Fruit fly (Drosophila melanogaster): ENCODE measurements around the gene lectin-33A.
A peak's percentile ranks its signal among the peaks of the same experiment; 100 is the strongest.

lectin-33A gene

DNA sequence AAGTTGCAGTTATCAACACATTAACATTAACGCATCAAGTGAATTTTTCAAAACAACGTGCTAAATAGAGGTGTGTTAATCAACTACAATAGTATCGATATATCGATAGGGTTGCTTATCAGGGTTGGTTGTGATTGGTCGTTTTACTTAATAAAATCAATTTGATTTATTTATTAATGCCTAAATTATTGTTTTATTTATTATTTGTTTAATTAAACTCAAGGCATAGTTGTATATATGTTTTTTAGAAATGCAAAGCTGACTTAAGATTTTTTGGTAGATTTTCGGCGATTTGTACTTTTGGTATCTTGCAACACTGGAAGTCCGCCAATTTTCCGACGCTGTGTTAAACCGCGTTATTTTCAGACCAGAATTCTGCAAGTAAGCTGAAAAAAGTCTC, 9.1 kb downstream of the lectin-33A start, which contains the start of the genes Art8 and dUTPase (continued):
- TF ChIP-seq CG4318 (GFP tag; optimal IDR thresholded peaks at IDR 0.05) (no peak), Ets21C (GFP tag; optimal IDR thresholded peaks at IDR 0.05) (no peak), CG11902 (GFP tag; optimal IDR thresholded peaks at IDR 0.05) (peak; percentile 19), CG1621 (tag; optimal IDR thresholded peaks at IDR 0.05) (peak; percentile 13), acj6 (GFP tag; optimal IDR thresholded peaks at IDR 0.05) (peak; percentile 58), dsx (GFP tag; optimal IDR thresholded peaks at IDR 0.05; ENCODE audit: poor library complexity, severe bottlenecking) (peak; percentile 52), CG8319 (GFP tag; optimal IDR thresholded peaks at IDR 0.05) (peak; percentile 19), svp (GFP tag) (no peak), CG31627 (GFP tag; optimal IDR thresholded peaks at IDR 0.05) (peak; percentile 44), net (GFP tag; optimal IDR thresholded peaks at IDR 0.05) (no peak), Eip75B (GFP tag; optimal IDR thresholded peaks at IDR 0.05) (no peak), CG11762 (GFP tag; optimal IDR thresholded peaks at IDR 0.05; ENCODE audit: insufficient read depth) (peak; percentile 39), CG6854 (GFP tag; optimal IDR thresholded peaks at IDR 0.05) (no peak), vri (GFP tag; optimal IDR thresholded peaks at IDR 0.05) (no peak), CG10631 (GFP tag; optimal IDR thresholded peaks at IDR 0.05) (peak; percentile 70), fd59A (GFP tag; optimal IDR thresholded peaks at IDR 0.05) (no peak), dac (GFP tag; optimal IDR thresholded peaks at IDR 0.05) (no peak), achi (GFP tag; optimal IDR thresholded peaks at IDR 0.05) (peak; percentile 60), Sox15 (GFP tag; optimal IDR thresholded peaks at IDR 0.05) (peak; percentile 35), Eip93F (GFP tag; optimal IDR thresholded peaks at IDR 0.05) (peak; percentile 53), CG9139 (GFP tag; optimal IDR thresholded peaks at IDR 0.05) (no peak), pdm3 (GFP tag; optimal IDR thresholded peaks at IDR 0.05) (no peak), CG34406 (GFP tag; optimal IDR thresholded peaks at IDR 0.05) (peak; percentile 40), fkh (GFP tag; optimal IDR thresholded peaks at IDR 0.05) (no peak), Smox (GFP tag; optimal IDR thresholded peaks at IDR 0.05) (no peak), eg (GFP tag; IDR thresholded peaks at IDR 0.05) (peak; percentile 40; the same call in 1 of the 3 replicates)

DNA sequence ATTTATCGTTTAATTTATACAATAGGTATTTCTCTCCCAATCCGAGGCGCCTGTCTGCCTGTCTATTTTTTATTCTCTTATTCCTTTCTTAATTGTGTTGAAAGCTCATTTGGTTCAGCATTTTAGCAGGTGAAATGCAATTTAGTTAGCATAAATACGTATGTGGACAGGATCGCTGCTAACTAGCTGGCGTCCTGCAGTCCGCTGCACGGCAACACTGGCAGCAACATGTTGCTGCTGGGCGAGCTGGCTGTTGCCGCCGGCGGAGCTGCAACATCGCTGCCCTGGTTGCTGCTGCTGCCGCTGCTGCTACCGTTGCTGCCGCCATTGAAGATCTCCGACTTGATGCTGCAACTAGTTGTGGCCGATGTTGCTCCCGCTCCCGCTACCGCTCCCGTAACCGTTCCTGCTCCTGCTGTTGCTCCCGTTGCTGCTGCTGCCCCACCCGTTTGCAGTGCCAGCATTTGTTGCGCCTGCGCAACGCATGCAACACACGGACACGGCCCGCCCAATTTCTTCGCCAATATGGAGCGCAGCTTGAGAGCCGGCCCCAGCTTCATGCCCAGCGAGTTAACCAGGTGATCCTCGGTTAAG, 12.2 kb downstream of the lectin-33A start:
- TF ChIP-seq CG10631 (GFP tag; optimal IDR thresholded peaks at IDR 0.05) (no peak), CG6792 (GFP tag; optimal IDR thresholded peaks at IDR 0.05) (no peak), CG6163 (GFP tag; IDR thresholded peaks at IDR 0.05) (no peak), Ets21C (GFP tag; optimal IDR thresholded peaks at IDR 0.05) (no peak), CG7368 (GFP tag; optimal IDR thresholded peaks at IDR 0.05) (no peak), Hr38 (GFP tag; optimal IDR thresholded peaks at IDR 0.05) (no peak), esn (GFP tag; optimal IDR thresholded peaks at IDR 0.05) (no peak), Met (GFP tag; optimal IDR thresholded peaks at IDR 0.05) (no peak), CG3032 (tag; optimal IDR thresholded peaks at IDR 0.05) (no peak), CG11902 (GFP tag; optimal IDR thresholded peaks at IDR 0.05) (no peak), CG6854 (GFP tag; optimal IDR thresholded peaks at IDR 0.05) (no peak), CG32006 (GFP tag; optimal IDR thresholded peaks at IDR 0.05) (no peak)

DNA sequence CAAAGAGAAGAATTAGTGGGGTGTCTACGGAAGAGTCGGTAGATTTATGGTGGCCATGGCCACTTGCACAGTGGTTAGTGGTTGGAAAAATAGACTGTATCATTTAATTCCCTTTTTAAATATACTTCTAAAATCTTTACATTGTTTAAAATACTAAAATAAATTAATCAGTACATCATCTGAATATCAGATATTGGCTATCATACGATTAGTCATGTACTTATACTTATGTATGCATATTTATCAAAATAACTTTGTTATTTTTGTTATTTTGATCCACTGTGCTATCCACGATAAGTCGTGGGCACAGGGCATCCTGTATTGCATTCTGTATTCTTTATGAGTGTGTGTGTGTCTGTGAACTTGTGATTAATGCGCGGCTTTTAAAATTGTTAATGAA, 12.8 kb downstream of the lectin-33A start:
- TF ChIP-seq Hr38 (GFP tag; optimal IDR thresholded peaks at IDR 0.05) = no peak
- peak; percentile 51 for TF ChIP-seq Hr4 (GFP tag; optimal IDR thresholded peaks at IDR 0.05)
- peak; percentile 37 for TF ChIP-seq Lpt (GFP tag; optimal IDR thresholded peaks at IDR 0.05)
- peak; percentile 46 for TF ChIP-seq dsx (GFP tag; optimal IDR thresholded peaks at IDR 0.05; ENCODE audit: poor library complexity, severe bottlenecking)
- peak; percentile 60 for TF ChIP-seq CG10631 (GFP tag; optimal IDR thresholded peaks at IDR 0.05)
- no peak for TF ChIP-seq Smox (GFP tag; optimal IDR thresholded peaks at IDR 0.05)
- TF ChIP-seq pdm3 (GFP tag; optimal IDR thresholded peaks at IDR 0.05) = no peak
- TF ChIP-seq CG34406 (GFP tag; optimal IDR thresholded peaks at IDR 0.05) = peak; percentile 48
- TF ChIP-seq CG15336 (GFP tag; IDR thresholded peaks at IDR 0.05) = peak; percentile 60
- no peak for TF ChIP-seq Blimp-1 (GFP tag; optimal IDR thresholded peaks at IDR 0.05)
- peak; percentile 64; the same call in 2 of the 3 replicates for TF ChIP-seq CG8119 (GFP tag; IDR thresholded peaks at IDR 0.05)
- TF ChIP-seq vri (GFP tag; optimal IDR thresholded peaks at IDR 0.05) = no peak
- TF ChIP-seq CG8319 (GFP tag; optimal IDR thresholded peaks at IDR 0.05) = no peak
- TF ChIP-seq CG10669 (GFP tag; optimal IDR thresholded peaks at IDR 0.05) = peak; percentile 32
- TF ChIP-seq fd59A (GFP tag; optimal IDR thresholded peaks at IDR 0.05) = peak; percentile 21
- peak; percentile 60 for TF ChIP-seq acj6 (GFP tag; optimal IDR thresholded peaks at IDR 0.05)
- no peak for TF ChIP-seq CG4318 (GFP tag; optimal IDR thresholded peaks at IDR 0.05)
- no peak for TF ChIP-seq CG6854 (GFP tag; optimal IDR thresholded peaks at IDR 0.05)
- TF ChIP-seq CG11762 (GFP tag; optimal IDR thresholded peaks at IDR 0.05; ENCODE audit: insufficient read depth) = no peak
- TF ChIP-seq Met (GFP tag; optimal IDR thresholded peaks at IDR 0.05) = peak; percentile 51
- TF ChIP-seq Sox15 (GFP tag; optimal IDR thresholded peaks at IDR 0.05) = no peak
- peak; percentile 20; the same call in 1 of the 3 replicates for TF ChIP-seq CG6163 (GFP tag; IDR thresholded peaks at IDR 0.05)
- peak; percentile 40 for TF ChIP-seq CG6792 (GFP tag; optimal IDR thresholded peaks at IDR 0.05)
- peak; percentile 75 for TF ChIP-seq CG32006 (GFP tag; optimal IDR thresholded peaks at IDR 0.05)
- TF ChIP-seq Eip78C (GFP tag) = peak; percentile 86
- no peak for TF ChIP-seq CG31627 (GFP tag; optimal IDR thresholded peaks at IDR 0.05)
- TF ChIP-seq esn (GFP tag; optimal IDR thresholded peaks at IDR 0.05) = peak; percentile 62
- no peak for TF ChIP-seq net (GFP tag; optimal IDR thresholded peaks at IDR 0.05)
- peak; percentile 58 for TF ChIP-seq Ets96B (tag; optimal IDR thresholded peaks at IDR 0.05)
- peak; percentile 39 for TF ChIP-seq CG3032 (tag; optimal IDR thresholded peaks at IDR 0.05)
- TF ChIP-seq ss (GFP tag; optimal IDR thresholded peaks at IDR 0.05) = peak; percentile 37 to 42
